Worm (Caenorhabditis elegans): Measurements from ENCODE around the gene W09D10.4.
A peak's percentile ranks its signal among the peaks of the same experiment; 100 is the strongest.

W09D10.4 gene

DNA sequence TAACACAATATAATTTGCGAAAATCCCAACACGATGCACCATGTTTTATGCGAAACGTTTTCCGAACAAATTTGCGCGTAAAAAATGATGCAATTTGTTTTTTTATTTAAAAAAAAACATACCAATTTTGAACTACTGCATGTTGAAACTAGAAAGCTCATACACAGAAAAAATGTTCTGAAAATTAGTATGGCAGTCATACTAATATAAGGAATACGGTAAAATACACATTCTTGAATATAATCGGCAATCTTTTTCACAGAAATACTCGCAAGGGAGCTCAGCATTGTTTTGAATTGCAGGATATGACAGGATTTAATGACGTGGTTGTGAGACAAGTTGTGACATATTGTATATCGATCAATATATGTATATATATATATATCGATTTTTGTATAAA lies 37.0 kb downstream of the W09D10.4 start, which contains the start of gene Y39A1A.16:
Gene Y39A1A.16, plus strand, starts transcription at position 301 of the 400 bp plus-strand sequence.
- TF ChIP-seq mep-1 (tag; optimal IDR thresholded peaks at IDR 0.05) (no peak), ceh-39 (tag; optimal IDR thresholded peaks at IDR 0.05) (no peak), sptf-1 (tag; optimal IDR thresholded peaks at IDR 0.05) (no peak), blmp-1 (tag; optimal IDR thresholded peaks at IDR 0.05) (no peak), flh-1 (GFP tag; optimal IDR thresholded peaks at IDR 0.05) (no peak), nhr-2 (tag; optimal IDR thresholded peaks at IDR 0.05) (no peak), elt-3 (tag; optimal IDR thresholded peaks at IDR 0.05) (no peak), lsy-2 (tag; optimal IDR thresholded peaks at IDR 0.05) (no peak), bed-3 (GFP tag; optimal IDR thresholded peaks at IDR 0.05) (no peak), ztf-11 (tag; optimal IDR thresholded peaks at IDR 0.05) (no peak), M03D4.4 (tag; optimal IDR thresholded peaks at IDR 0.05) (no peak), unc-62 (GFP tag; optimal IDR thresholded peaks at IDR 0.05) (no peak)

ce11 chrIII:10671894-10672293 lies 44.1 kb downstream of the W09D10.4 start:
- TF ChIP-seq unc-39 (tag; optimal IDR thresholded peaks at IDR 0.05), result no peak
- peak; percentile 42 for TF ChIP-seq ceh-83 (GFP tag; optimal IDR thresholded peaks at IDR 0.05)
- TF ChIP-seq blmp-1 (tag; optimal IDR thresholded peaks at IDR 0.05), result peak; percentile 70
- peak; percentile 10 for TF ChIP-seq ham-2 (GFP tag; optimal IDR thresholded peaks at IDR 0.05)

DNA sequence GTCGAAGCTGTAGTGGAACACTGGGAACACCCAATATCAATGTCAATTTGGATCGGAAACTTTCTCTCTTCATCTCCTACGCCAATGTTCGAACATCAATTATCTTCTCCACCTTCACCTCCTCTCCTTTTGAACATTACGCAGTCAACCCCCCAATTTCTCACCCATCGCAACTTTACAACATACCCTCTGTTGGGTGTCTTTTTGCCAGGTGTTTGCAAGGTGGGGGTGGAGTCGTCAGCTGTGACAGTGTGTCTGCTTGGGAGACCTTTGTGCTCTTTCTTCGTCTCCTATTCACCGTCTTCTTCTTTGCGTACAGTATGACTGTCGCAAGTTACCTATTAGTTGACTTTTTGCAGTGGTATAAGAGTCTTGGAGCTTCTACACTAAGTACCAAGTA lies 49.4 kb downstream of the W09D10.4 start:
- TF ChIP-seq zip-8 (tag; optimal IDR thresholded peaks at IDR 0.05), result no peak
- TF ChIP-seq mls-2 (tag; optimal IDR thresholded peaks at IDR 0.05), result no peak
- peak; percentile 96 for TF ChIP-seq hlh-1 (tag; optimal IDR thresholded peaks at IDR 0.05)
